Fruit fly (Drosophila melanogaster) whole organism, embryonic: ENCODE measurements around the gene CG15170.

Experiments used
- Abd-B ChIP-seq: fragments of 200-800 bp; sonication (Bioruptor generic); optimal IDR thresholded peaks from 2 replicates; lab custom pipeline; 2018; ENCODE audit warnings: missing biosample characterization, mild to moderate bottlenecking, missing genetic modification characterization, moderate library complexity
- Blimp-1 ChIP-seq: fragments of 200-800 bp; sonication (Bioruptor generic); optimal IDR thresholded peaks from 3 replicates; lab custom pipeline; 2018; ENCODE audit warnings: missing biosample characterization, missing genetic modification characterization, mild to moderate bottlenecking, moderate library complexity, missing genetic modification reagents
- CG10267 ChIP-seq: fragments of 200-800 bp; sonication (Bioruptor generic); optimal IDR thresholded peaks from 2 replicates; lab custom pipeline; 2018; ENCODE audit warnings: missing biosample characterization, mild to moderate bottlenecking, missing genetic modification characterization, moderate library complexity
- CG13123 ChIP-seq: fragments of 200-800 bp; sonication (Bioruptor generic); optimal IDR thresholded peaks from 2 replicates; lab custom pipeline; 2016; ENCODE audit warnings: missing biosample characterization, missing genetic modification characterization
- CG13775 ChIP-seq: fragments of 200-800 bp; sonication (Bioruptor generic); optimal IDR thresholded peaks from 3 replicates; lab custom pipeline; 2017; ENCODE audit warnings: missing biosample characterization, mild to moderate bottlenecking, missing genetic modification characterization
- CG14441 ChIP-seq: fragments of 200-800 bp; sonication (Bioruptor generic); IDR thresholded peaks from 2 replicates; pipeline ENCODE4 v1.3.6; 2022; ENCODE audit warnings: missing biosample characterization, missing genetic modification characterization
- CG2129 ChIP-seq: fragments of 200-800 bp; sonication (Bioruptor generic); IDR thresholded peaks from 2 replicates; pipeline ENCODE4 v1.3.6; 2022; ENCODE audit warnings: missing biosample characterization, missing genetic modification characterization; ENCODE audit not compliant: partially characterized antibody
- CG4820 ChIP-seq: fragments of 200-800 bp; sonication (Bioruptor generic); optimal IDR thresholded peaks from 3 replicates; lab custom pipeline; 2016; ENCODE audit warnings: missing biosample characterization, missing genetic modification characterization
- CG7987 ChIP-seq: fragments of 200-800 bp; sonication (Bioruptor generic); optimal IDR thresholded peaks from 2 replicates; lab custom pipeline; 2018; ENCODE audit warnings: missing biosample characterization, mild to moderate bottlenecking, missing genetic modification characterization, moderate library complexity
- CoRest ChIP-seq: fragments of 200-800 bp; sonication (Bioruptor generic); optimal IDR thresholded peaks from 3 replicates; lab custom pipeline; 2018; ENCODE audit warnings: missing biosample characterization, mild to moderate bottlenecking, missing genetic modification characterization, moderate library complexity
- Gsc ChIP-seq: fragments of 200-800 bp; sonication (Bioruptor generic); IDR thresholded peaks from 2 replicates; pipeline ENCODE4 v1.3.6; 2022; ENCODE audit warnings: missing biosample characterization, missing genetic modification characterization
- HLH3B ChIP-seq: fragments of 200-800 bp; sonication (Bioruptor generic); IDR thresholded peaks from 2 replicates; pipeline ENCODE4 v1.3.6; 2022; ENCODE audit warnings: missing biosample characterization, missing genetic modification characterization
- Jarid2 ChIP-seq: fragments of 200-800 bp; sonication (Bioruptor generic); optimal IDR thresholded peaks from 3 replicates; lab custom pipeline; 2017; ENCODE audit warnings: mild to moderate bottlenecking, missing biosample characterization, missing genetic modification reagents, missing genetic modification characterization
- Med ChIP-seq: fragments of 200-800 bp; sonication (Bioruptor generic); peaks from one replicate; lab custom pipeline; 2016; ENCODE audit warnings: missing biosample characterization, missing genetic modification characterization, mild to moderate bottlenecking, inconsistent platforms, moderate library complexity
- Pdp1 ChIP-seq, 2 experiments: fragments of 200-800 bp; sonication (Bioruptor generic); optimal IDR thresholded peaks; 3 replicates each; lab custom pipeline; 2016; ENCODE audit warnings: missing biosample characterization in 2 of 2, missing genetic modification characterization in 2 of 2, mild to moderate bottlenecking in 1 of 2, moderate library complexity in 1 of 2
- Sry-δ ChIP-seq: fragments of 200-800 bp; sonication (Bioruptor generic); optimal IDR thresholded peaks from 2 replicates; lab custom pipeline; 2016; ENCODE audit warnings: missing biosample characterization, missing genetic modification characterization
- Stat92E ChIP-seq, 3 experiments: fragments of >200 bp in 2 of 3; fragments of 200-800 bp in 1 of 3; sonication (Bioruptor generic) in 1 of 3; optimal IDR thresholded peaks; 2 replicates each; lab custom pipeline; 2017 to 2019; ENCODE audit warnings: missing biosample characterization in 3 of 3, missing genetic modification characterization in 3 of 3, mild to moderate bottlenecking in 1 of 3, moderate library complexity in 1 of 3
- bsh ChIP-seq, 2 experiments: fragments of 200-800 bp; sonication (Bioruptor generic); optimal IDR thresholded peaks; 2 replicates each; lab custom pipeline; 2017 to 2018; ENCODE audit warnings: mild to moderate bottlenecking in 2 of 2, missing biosample characterization in 2 of 2, missing genetic modification characterization in 2 of 2, moderate library complexity in 1 of 2
- ci ChIP-seq: fragments of 200-800 bp; sonication (Bioruptor generic); IDR thresholded peaks from 3 replicates; pipeline ENCODE4 v1.3.6; 2022; ENCODE audit warnings: missing biosample characterization, missing genetic modification characterization
- croc ChIP-seq: fragments of 200-800 bp; sonication (Bioruptor generic); conservative IDR thresholded peaks from 3 replicates; pipeline ENCODE4 v1.3.6; 2022; ENCODE audit warnings: missing biosample characterization, missing genetic modification characterization
- nau ChIP-seq: fragments of 200-800 bp; sonication (Bioruptor generic); optimal IDR thresholded peaks from 3 replicates; lab custom pipeline; 2017; ENCODE audit warnings: missing biosample characterization, mild to moderate bottlenecking, missing genetic modification characterization, missing genetic modification reagents
- nmo ChIP-seq: fragments of 200-800 bp; sonication (Bioruptor generic); optimal IDR thresholded peaks from 2 replicates; lab custom pipeline; 2018; ENCODE audit warnings: missing biosample characterization, mild to moderate bottlenecking, missing genetic modification characterization, moderate library complexity
- nom ChIP-seq: fragments of 200-800 bp; sonication (Bioruptor generic); optimal IDR thresholded peaks from 2 replicates; lab custom pipeline; 2017; ENCODE audit warnings: missing biosample characterization, missing genetic modification characterization, mild to moderate bottlenecking, moderate library complexity, missing genetic modification reagents
- pfk ChIP-seq: fragments of 200-800 bp; sonication (Bioruptor generic); optimal IDR thresholded peaks from 2 replicates; lab custom pipeline; 2018; ENCODE audit warnings: missing biosample characterization, mild to moderate bottlenecking, missing genetic modification characterization, moderate library complexity
- sens ChIP-seq: fragments of 200-800 bp; sonication (Bioruptor generic); peaks from one replicate; lab custom pipeline; 2016; ENCODE audit warnings: missing biosample characterization, missing genetic modification characterization

The CG15170 gene

dm6 chr2L:18943797-18944174 is 46.2 kb downstream of the CG15170 start, which contains the start of gene ssp3 (continued):
- no peak for TF ChIP-seq Gsc (GFP tag; lab: Robert Waterston, UW)
- TF ChIP-seq CG13775 (GFP tag; lab: Kevin White, UChicago) = no peak
- TF ChIP-seq CG2129 (GFP tag; lab: Robert Waterston, UW) = no peak
- peak; percentile 37 for TF ChIP-seq CG10267 (tag; lab: Kevin White, UChicago)
- peak in 1 of 2 experiments; percentile 99 for TF ChIP-seq Pdp1 (GFP tag; optimal IDR thresholded peaks at IDR 0.05; lab: Kevin White, UChicago)
- no peak for TF ChIP-seq CG4820 (GFP tag; lab: Kevin White, UChicago)
- TF ChIP-seq nmo = no peak
- TF ChIP-seq Sry-δ = peak; percentile 81
- TF ChIP-seq ci (GFP tag; lab: Robert Waterston, UW) = no peak
- no peak for TF ChIP-seq Abd-B (GFP tag; lab: Kevin White, UChicago)
- TF ChIP-seq CG7987 (GFP tag; lab: Kevin White, UChicago) = no peak
- TF ChIP-seq pfk (GFP tag; lab: Kevin White, UChicago) = no peak
- TF ChIP-seq CG14441 = no peak
- peak; percentile 73 for TF ChIP-seq sens
- no peak for TF ChIP-seq Blimp-1 (GFP tag; lab: Kevin White, UChicago)
- no peak for TF ChIP-seq Stat92E (GFP tag; optimal IDR thresholded peaks at IDR 0.05; lab: Kevin White, UChicago)
- TF ChIP-seq Jarid2 = no peak
- no peak for TF ChIP-seq croc (GFP tag; lab: Robert Waterston, UW)
- TF ChIP-seq CoRest (tag; lab: Kevin White, UChicago) = no peak

dm6 chr2L:18943309-18943708 is 46.7 kb downstream of the CG15170 start:
- TF ChIP-seq CG13123 (GFP tag; lab: Kevin White, UChicago) (no peak), Med (GFP tag; lab: Kevin White, UChicago) (peak; percentile 38), HLH3B (no peak), nom (GFP tag; lab: Kevin White, UChicago) (peak; percentile 82), bsh (GFP tag; optimal IDR thresholded peaks at IDR 0.05; lab: Kevin White, UChicago) (peak in 1 of 2 experiments; percentile 38), nau (peak; percentile 11)
